Worm (Caenorhabditis elegans) whole organism, early embryonic: ENCODE data around the gene F20A1.6.

Experiments used
- aly-1 ChIP-seq: sonication (generic microtip); optimal IDR thresholded peaks from 2 replicates; lab custom pipeline; 2016; ENCODE audit warnings: missing genetic modification characterization, missing compliant biosample characterization
- ama-1 ChIP-seq: fragments of 150-350 bp; optimal IDR thresholded peaks from 2 replicates; lab custom pipeline; 2014
- ceh-36 ChIP-seq: sonication (generic microtip); optimal IDR thresholded peaks from 2 replicates; lab custom pipeline; 2016; ENCODE audit warnings: missing genetic modification characterization, inconsistent platforms, missing compliant biosample characterization
- hmbx-1 ChIP-seq: sonication (generic microtip); optimal IDR thresholded peaks from 2 replicates; lab custom pipeline; 2016; ENCODE audit warnings: mild to moderate bottlenecking, missing genetic modification characterization, missing compliant biosample characterization
- hnd-1 ChIP-seq: sonication (generic microtip); optimal IDR thresholded peaks from 2 replicates; lab custom pipeline; 2016; ENCODE audit warnings: missing genetic modification characterization, missing compliant biosample characterization
- tbx-11 ChIP-seq: fragments of 200-800 bp; sonication (Bioruptor generic); IDR thresholded peaks from 2 replicates; pipeline ENCODE4 v1.3.6; 2022; ENCODE audit warnings: missing genetic modification characterization, missing compliant biosample characterization

- TF ChIP-seq ceh-36 (tag; lab: Kevin White, UChicago) (no peak), aly-1 (no peak), ama-1 (no peak), tbx-11 (GFP tag; lab: Robert Waterston, UW) (no peak), hnd-1 (tag; lab: Kevin White, UChicago) (no peak), hmbx-1 (tag; lab: Kevin White, UChicago) (no peak)
These were observed 20.6 kb upstream of the F20A1.6 start, which contains the start of gene F20A1.8 for ce11 chrV:7047512-7047911.
